Worm (Caenorhabditis elegans) whole organism, mixed stage, embryonic: ENCODE results near the gene gfi-3.

Experiments used
- bed-3 ChIP-seq: fragments of 200-800 bp; sonication (Bioruptor generic); optimal IDR thresholded peaks from 3 replicates; lab custom pipeline; 2018; ENCODE audit warnings: mild to moderate bottlenecking, missing genetic modification characterization, moderate library complexity, missing compliant biosample characterization
- blmp-1 ChIP-seq: fragments of 150-350 bp; optimal IDR thresholded peaks from 2 replicates; lab custom pipeline; 2014; ENCODE audit warnings: missing biosample characterization, missing genetic modification characterization
- ceh-43 ChIP-seq: fragments of 200-800 bp; sonication (Bioruptor generic); optimal IDR thresholded peaks from 2 replicates; lab custom pipeline; 2018; ENCODE audit warnings: mild to moderate bottlenecking, missing genetic modification characterization, moderate library complexity, missing compliant biosample characterization
- ceh-83 ChIP-seq: fragments of 200-800 bp; sonication (Bioruptor generic); optimal IDR thresholded peaks from 2 replicates; lab custom pipeline; 2018; ENCODE audit warnings: mild to moderate bottlenecking, missing genetic modification characterization, missing compliant biosample characterization
- ces-1 ChIP-seq: fragments of 150-350 bp; optimal IDR thresholded peaks from 2 replicates; lab custom pipeline; 2014; ENCODE audit warnings: missing biosample characterization, missing genetic modification reagents, missing genetic modification characterization
- cnd-1 ChIP-seq: fragments of 200-800 bp; sonication (Bioruptor generic); optimal IDR thresholded peaks from 2 replicates; lab custom pipeline; 2018; ENCODE audit warnings: mild to moderate bottlenecking, missing genetic modification characterization, missing compliant biosample characterization
- drap-1 ChIP-seq: fragments of 200-800 bp; sonication (Bioruptor generic); optimal IDR thresholded peaks from 3 replicates; lab custom pipeline; 2018; ENCODE audit warnings: mild to moderate bottlenecking, missing genetic modification characterization, missing compliant biosample characterization
- elt-3 ChIP-seq: fragments of 150-350 bp; optimal IDR thresholded peaks from 2 replicates; lab custom pipeline; 2014; ENCODE audit warnings: missing biosample characterization, missing genetic modification characterization
- flh-1 ChIP-seq: fragments of 200-800 bp; sonication (Bioruptor generic); optimal IDR thresholded peaks from 2 replicates; lab custom pipeline; 2018; ENCODE audit warnings: mild to moderate bottlenecking, missing genetic modification characterization, moderate library complexity, missing compliant biosample characterization
- ham-2 ChIP-seq: fragments of 200-800 bp; sonication (Bioruptor generic); optimal IDR thresholded peaks from 2 replicates; lab custom pipeline; 2018; ENCODE audit warnings: mild to moderate bottlenecking, missing genetic modification characterization, missing compliant biosample characterization
- hlh-1 ChIP-seq: fragments of 150-350 bp; optimal IDR thresholded peaks from 2 replicates; lab custom pipeline; 2014; ENCODE audit warnings: missing biosample characterization, missing genetic modification reagents, missing genetic modification characterization
- lin-13 ChIP-seq: fragments of 150-350 bp; optimal IDR thresholded peaks from 2 replicates; lab custom pipeline; 2014; ENCODE audit warnings: missing biosample characterization, missing genetic modification characterization
- lin-32 ChIP-seq: fragments of 200-800 bp; sonication (Bioruptor generic); optimal IDR thresholded peaks from 2 replicates; lab custom pipeline; 2018; ENCODE audit warnings: mild to moderate bottlenecking, missing genetic modification characterization, missing compliant biosample characterization
- lsy-2 ChIP-seq: fragments of 150-350 bp; optimal IDR thresholded peaks from 2 replicates; lab custom pipeline; 2014; ENCODE audit warnings: missing biosample characterization, missing genetic modification characterization
- mab-5 ChIP-seq: fragments of 150-350 bp; optimal IDR thresholded peaks from 2 replicates; lab custom pipeline; 2014; ENCODE audit warnings: missing biosample characterization, missing genetic modification characterization
- mep-1 ChIP-seq: fragments of 150-350 bp; optimal IDR thresholded peaks from 2 replicates; lab custom pipeline; 2017; ENCODE audit warnings: missing biosample characterization, missing genetic modification reagents, missing genetic modification characterization, inconsistent platforms
- mls-2 ChIP-seq: sonication (generic microtip); optimal IDR thresholded peaks from 2 replicates; lab custom pipeline; 2016; ENCODE audit warnings: mild to moderate bottlenecking, missing genetic modification characterization, moderate library complexity, missing compliant biosample characterization
- nhr-12 ChIP-seq: fragments of 150-350 bp; optimal IDR thresholded peaks from 2 replicates; lab custom pipeline; 2014; ENCODE audit warnings: missing biosample characterization, missing genetic modification characterization
- nhr-28 ChIP-seq: fragments of 150-350 bp; optimal IDR thresholded peaks from 2 replicates; lab custom pipeline; 2014; ENCODE audit warnings: missing biosample characterization, missing genetic modification characterization
- nhr-76 ChIP-seq: sonication (generic microtip); optimal IDR thresholded peaks from 2 replicates; lab custom pipeline; 2017; ENCODE audit warnings: missing biosample characterization, missing genetic modification characterization
- pha-4 ChIP-seq: fragments of 150-350 bp; optimal IDR thresholded peaks from 2 replicates; lab custom pipeline; 2018; ENCODE audit warnings: missing biosample characterization, missing genetic modification reagents, missing genetic modification characterization
- snpc-4 ChIP-seq: fragments of 150-350 bp; optimal IDR thresholded peaks from 2 replicates; lab custom pipeline; 2014; ENCODE audit warnings: missing biosample characterization, missing genetic modification characterization
- sptf-1 ChIP-seq: sonication (generic microtip); optimal IDR thresholded peaks from 2 replicates; lab custom pipeline; 2017; ENCODE audit warnings: mild to moderate bottlenecking, missing genetic modification characterization, moderate library complexity, missing compliant biosample characterization
- tbx-8 ChIP-seq: fragments of 200-800 bp; sonication (Bioruptor generic); optimal IDR thresholded peaks from 2 replicates; lab custom pipeline; 2018; ENCODE audit warnings: mild to moderate bottlenecking, missing genetic modification characterization, moderate library complexity, missing compliant biosample characterization
- unc-120 ChIP-seq: sonication (generic microtip); optimal IDR thresholded peaks from 2 replicates; lab custom pipeline; 2017; ENCODE audit warnings: missing genetic modification characterization, missing compliant biosample characterization; ENCODE audit not compliant: poor library complexity, severe bottlenecking
- unc-39 ChIP-seq: fragments of 150-350 bp; optimal IDR thresholded peaks from 2 replicates; lab custom pipeline; 2014; ENCODE audit warnings: missing biosample characterization, missing genetic modification characterization
- unc-62 ChIP-seq: fragments of 150-350 bp; optimal IDR thresholded peaks from 2 replicates; lab custom pipeline; 2014; ENCODE audit warnings: missing biosample characterization, missing genetic modification reagents, missing genetic modification characterization
- zip-8 ChIP-seq: fragments of 150-350 bp; optimal IDR thresholded peaks from 2 replicates; lab custom pipeline; 2014; ENCODE audit warnings: missing biosample characterization, missing genetic modification characterization

The gfi-3 gene

ce11 chrX:14476625-14477257 lies 3.6 kb upstream of the gfi-3 start:
- TF ChIP-seq zip-8 (peak; percentile 51), ham-2 (no peak)

- TF ChIP-seq sptf-1 (tag; lab: Kevin White, UChicago) (no peak), hlh-1 (tag; lab: Kevin White, UChicago) (no peak), lin-32 (GFP tag; lab: Kevin White, UChicago) (no peak), lin-13 (tag; lab: Kevin White, UChicago) (no peak), flh-1 (GFP tag; lab: Kevin White, UChicago) (no peak), unc-62 (GFP tag; lab: Kevin White, UChicago) (no peak), nhr-76 (no peak)
These were observed 3.0 kb upstream of the gfi-3 start for ce11 chrX:14477338-14477737.

- TF ChIP-seq lsy-2 (tag; lab: Kevin White, UChicago) (no peak), mab-5 (tag; lab: Kevin White, UChicago) (no peak), lin-13 (tag; lab: Kevin White, UChicago) (no peak), sptf-1 (tag; lab: Kevin White, UChicago) (no peak), bed-3 (GFP tag; lab: Kevin White, UChicago) (no peak), nhr-76 (no peak), ceh-83 (no peak), cnd-1 (no peak), ces-1 (GFP tag; lab: Kevin White, UChicago) (no peak), blmp-1 (no peak), mls-2 (tag; lab: Kevin White, UChicago) (no peak)
These were observed 2.2 kb upstream of the gfi-3 start for ce11 chrX:14478193-14478592.

ce11 chrX:14478743-14479428 lies 1.5 kb upstream of the gfi-3 start, which contains the start of gene M163.11:
Gene M163.11, plus strand, starts transcription at chrX:14479378.
- no peak for TF ChIP-seq pha-4 (tag; lab: Kevin White, UChicago)
- TF ChIP-seq mls-2 (tag; lab: Kevin White, UChicago): no peak
- peak; percentile 55 for TF ChIP-seq unc-120 (tag; lab: Kevin White, UChicago)
- TF ChIP-seq zip-8: no peak
- TF ChIP-seq nhr-28 (tag; lab: Kevin White, UChicago): no peak

- TF ChIP-seq zip-8: no peak
- no peak for TF ChIP-seq unc-39 (tag; lab: Kevin White, UChicago)
- no peak for TF ChIP-seq elt-3 (tag; lab: Kevin White, UChicago)
These were observed 1.3 kb downstream of the gfi-3 start for ce11 chrX:14481637-14482036.

- no peak for TF ChIP-seq lin-13 (tag; lab: Kevin White, UChicago)
- no peak for TF ChIP-seq nhr-28 (tag; lab: Kevin White, UChicago)
- TF ChIP-seq snpc-4: no peak
- TF ChIP-seq ces-1 (GFP tag; lab: Kevin White, UChicago): no peak
- no peak for TF ChIP-seq unc-39 (tag; lab: Kevin White, UChicago)
- TF ChIP-seq bed-3 (GFP tag; lab: Kevin White, UChicago): no peak
- TF ChIP-seq nhr-76: no peak
- TF ChIP-seq tbx-8: no peak
- no peak for TF ChIP-seq sptf-1 (tag; lab: Kevin White, UChicago)
- no peak for TF ChIP-seq ceh-83
- no peak for TF ChIP-seq lin-32 (GFP tag; lab: Kevin White, UChicago)
- no peak for TF ChIP-seq mep-1 (tag; lab: Kevin White, UChicago)
- no peak for TF ChIP-seq elt-3 (tag; lab: Kevin White, UChicago)
- TF ChIP-seq ceh-43 (GFP tag; lab: Kevin White, UChicago): no peak
- TF ChIP-seq mab-5 (tag; lab: Kevin White, UChicago): no peak
- no peak for TF ChIP-seq drap-1 (GFP tag; lab: Kevin White, UChicago)
- TF ChIP-seq nhr-12: no peak
These were observed 4.5 kb downstream of the gfi-3 start, which contains the start of gene M163.8 for ce11 chrX:14484827-14485226. Gene M163.8, plus strand, starts transcription at chrX:14485127.
